Fruit fly (Drosophila melanogaster) whole organism, prepupa: ENCODE measurements around the gene NimB5.

Experiments used
- Blimp-1 ChIP-seq: fragments of 200-800 bp; sonication (Bioruptor generic); optimal IDR thresholded peaks from 3 replicates; lab custom pipeline; 2017; ENCODE audit warnings: missing biosample characterization, missing genetic modification characterization, mild to moderate bottlenecking, moderate library complexity, missing genetic modification reagents
- CG10631 ChIP-seq: fragments of 200-800 bp; sonication (Bioruptor generic); optimal IDR thresholded peaks from 2 replicates; lab custom pipeline; 2016; ENCODE audit warnings: missing biosample characterization, missing genetic modification characterization
- CG10669 ChIP-seq: fragments of 200-800 bp; sonication (Bioruptor generic); optimal IDR thresholded peaks from 3 replicates; lab custom pipeline; 2018; ENCODE audit warnings: missing biosample characterization, mild to moderate bottlenecking, missing genetic modification characterization, moderate library complexity
- CG11294 ChIP-seq: fragments of 200-800 bp; sonication (Bioruptor generic); IDR thresholded peaks from 2 replicates; pipeline ENCODE4 v1.3.6; 2022; ENCODE audit warnings: missing biosample characterization, missing genetic modification characterization
- CG11902 ChIP-seq: fragments of 200-800 bp; sonication (Bioruptor generic); optimal IDR thresholded peaks from 3 replicates; lab custom pipeline; 2016; ENCODE audit warnings: missing biosample characterization, missing genetic modification characterization
- CG16779 ChIP-seq: fragments of 200-800 bp; sonication (Bioruptor generic); optimal IDR thresholded peaks from 3 replicates; lab custom pipeline; 2017; ENCODE audit warnings: missing biosample characterization, mild to moderate bottlenecking, missing genetic modification characterization
- CG3032 ChIP-seq: fragments of 200-800 bp; optimal IDR thresholded peaks from 2 replicates; lab custom pipeline; 2019; ENCODE audit warnings: missing biosample characterization, mild to moderate bottlenecking, missing genetic modification characterization, moderate library complexity
- CG31627 ChIP-seq: fragments of 200-800 bp; sonication (Bioruptor generic); optimal IDR thresholded peaks from 3 replicates; lab custom pipeline; 2016; ENCODE audit warnings: missing biosample characterization, missing genetic modification characterization
- CG32006 ChIP-seq: fragments of 200-800 bp; sonication (Bioruptor generic); optimal IDR thresholded peaks from 3 replicates; lab custom pipeline; 2017; ENCODE audit warnings: missing biosample characterization, mild to moderate bottlenecking, missing genetic modification characterization
- CG6163 ChIP-seq: fragments of 200-800 bp; sonication (Bioruptor generic); IDR thresholded peaks from 3 replicates; pipeline ENCODE4 v1.3.6; 2022; ENCODE audit warnings: missing biosample characterization, missing genetic modification characterization
- CG6276 ChIP-seq: fragments of 200-800 bp; sonication (Bioruptor generic); optimal IDR thresholded peaks from 2 replicates; lab custom pipeline; 2017; ENCODE audit warnings: missing biosample characterization, mild to moderate bottlenecking, missing genetic modification characterization
- CG6792 ChIP-seq: fragments of 200-800 bp; sonication (Bioruptor generic); optimal IDR thresholded peaks from 3 replicates; lab custom pipeline; 2016; ENCODE audit warnings: missing biosample characterization, missing genetic modification characterization
- CG6808 ChIP-seq: fragments of 200-800 bp; sonication (Bioruptor generic); optimal IDR thresholded peaks from 3 replicates; lab custom pipeline; 2017; ENCODE audit warnings: missing biosample characterization, missing genetic modification characterization, mild to moderate bottlenecking, moderate library complexity, missing genetic modification reagents
- CG6854 ChIP-seq: fragments of 200-800 bp; sonication (Bioruptor generic); optimal IDR thresholded peaks from 2 replicates; lab custom pipeline; 2017; ENCODE audit warnings: missing biosample characterization, mild to moderate bottlenecking, missing genetic modification characterization
- CG7368 ChIP-seq: fragments of 200-800 bp; sonication (Bioruptor generic); optimal IDR thresholded peaks from 3 replicates; lab custom pipeline; 2016; ENCODE audit warnings: missing biosample characterization, missing genetic modification characterization
- CG8119 ChIP-seq: fragments of 200-800 bp; sonication (Bioruptor generic); IDR thresholded peaks from 3 replicates; pipeline ENCODE4 v1.3.6; 2022; ENCODE audit warnings: missing biosample characterization, missing genetic modification characterization
- CG8319 ChIP-seq: fragments of 200-800 bp; sonication (Bioruptor generic); optimal IDR thresholded peaks from 3 replicates; lab custom pipeline; 2016; ENCODE audit warnings: missing biosample characterization, missing genetic modification characterization
- CG8632 ChIP-seq: fragments of 200-800 bp; sonication (Bioruptor generic); optimal IDR thresholded peaks from 3 replicates; lab custom pipeline; 2016; ENCODE audit warnings: missing biosample characterization, missing genetic modification characterization
- Eip75B ChIP-seq: fragments of 200-800 bp; sonication (Bioruptor generic); optimal IDR thresholded peaks from 3 replicates; lab custom pipeline; 2016; ENCODE audit warnings: missing biosample characterization, missing genetic modification characterization
- Eip78C ChIP-seq: fragments of 200-800 bp; sonication (Bioruptor generic); peaks from one replicate; lab custom pipeline; 2016; ENCODE audit warnings: missing biosample characterization, missing genetic modification characterization
- Eip93F ChIP-seq: fragments of 200-800 bp; sonication (Bioruptor generic); optimal IDR thresholded peaks from 2 replicates; lab custom pipeline; 2016; ENCODE audit warnings: missing biosample characterization, mild to moderate bottlenecking, missing genetic modification characterization
- Ets21C ChIP-seq: fragments of 200-800 bp; sonication (Bioruptor generic); optimal IDR thresholded peaks from 3 replicates; lab custom pipeline; 2016; ENCODE audit warnings: missing biosample characterization, missing genetic modification characterization
- Ets96B ChIP-seq: fragments of 200-800 bp; optimal IDR thresholded peaks from 2 replicates; lab custom pipeline; 2019; ENCODE audit warnings: missing biosample characterization, mild to moderate bottlenecking, missing genetic modification characterization, moderate library complexity
- Hr38 ChIP-seq: sonication (Bioruptor generic); optimal IDR thresholded peaks from 2 replicates; lab custom pipeline; 2016; ENCODE audit warnings: missing biosample characterization, missing genetic modification characterization
- Hr4 ChIP-seq: fragments of 200-800 bp; sonication (Bioruptor generic); optimal IDR thresholded peaks from 3 replicates; lab custom pipeline; 2016; ENCODE audit warnings: missing biosample characterization, missing genetic modification characterization
- Lpt ChIP-seq: fragments of 200-800 bp; sonication (Bioruptor generic); optimal IDR thresholded peaks from 3 replicates; lab custom pipeline; 2016; ENCODE audit warnings: missing biosample characterization, missing genetic modification characterization
- Met ChIP-seq: fragments of 200-800 bp; sonication (Bioruptor generic); optimal IDR thresholded peaks from 3 replicates; lab custom pipeline; 2016; ENCODE audit warnings: missing biosample characterization, missing genetic modification characterization
- Smox ChIP-seq: fragments of 200-800 bp; sonication (Bioruptor generic); optimal IDR thresholded peaks from 3 replicates; lab custom pipeline; 2016; ENCODE audit warnings: missing biosample characterization, missing genetic modification characterization
- Sox102F ChIP-seq: fragments of 200-800 bp; sonication (Bioruptor generic); optimal IDR thresholded peaks from 2 replicates; lab custom pipeline; 2016; ENCODE audit warnings: missing biosample characterization, mild to moderate bottlenecking, missing genetic modification characterization
- Sox15 ChIP-seq: fragments of 200-800 bp; sonication (Bioruptor generic); optimal IDR thresholded peaks from 3 replicates; lab custom pipeline; 2016; ENCODE audit warnings: missing biosample characterization, missing genetic modification characterization
- achi ChIP-seq: fragments of 200-800 bp; sonication (Bioruptor generic); optimal IDR thresholded peaks from 3 replicates; lab custom pipeline; 2016; ENCODE audit warnings: missing biosample characterization, missing genetic modification characterization
- dac ChIP-seq: fragments of 200-800 bp; sonication (Bioruptor generic); optimal IDR thresholded peaks from 2 replicates; lab custom pipeline; 2017; ENCODE audit warnings: missing biosample characterization, mild to moderate bottlenecking, missing genetic modification characterization
- dsx ChIP-seq: fragments of 200-800 bp; optimal IDR thresholded peaks from 3 replicates; lab custom pipeline; 2019; ENCODE audit warnings: missing biosample characterization, mild to moderate bottlenecking, missing genetic modification characterization, moderate library complexity; ENCODE audit not compliant: poor library complexity, severe bottlenecking
- eg ChIP-seq: fragments of 200-800 bp; sonication (Bioruptor generic); IDR thresholded peaks from 3 replicates; pipeline ENCODE4 v1.3.6; 2022; ENCODE audit warnings: missing biosample characterization, missing genetic modification characterization
- esn ChIP-seq: fragments of 200-800 bp; sonication (Bioruptor generic); optimal IDR thresholded peaks from 2 replicates; lab custom pipeline; 2016; ENCODE audit warnings: missing biosample characterization, mild to moderate bottlenecking, missing genetic modification characterization, moderate library complexity
- fd59A ChIP-seq: fragments of 200-800 bp; sonication (Bioruptor generic); optimal IDR thresholded peaks from 2 replicates; lab custom pipeline; 2017; ENCODE audit warnings: missing biosample characterization, mild to moderate bottlenecking, missing genetic modification characterization, missing genetic modification reagents
- net ChIP-seq: fragments of 200-800 bp; sonication (Bioruptor generic); optimal IDR thresholded peaks from 3 replicates; lab custom pipeline; 2016; ENCODE audit warnings: missing biosample characterization, missing genetic modification characterization
- pdm3 ChIP-seq: fragments of 200-800 bp; sonication (Bioruptor generic); optimal IDR thresholded peaks from 3 replicates; lab custom pipeline; 2016; ENCODE audit warnings: missing biosample characterization, missing genetic modification characterization
- salr ChIP-seq, 2 experiments: fragments of 200-800 bp; sonication (Bioruptor generic); optimal IDR thresholded peaks; 3 replicates each; lab custom pipeline; 2016 to 2018; ENCODE audit warnings: missing biosample characterization in 2 of 2, missing genetic modification characterization in 2 of 2, mild to moderate bottlenecking in 1 of 2
- ss ChIP-seq, 2 experiments: fragments of 200-800 bp; sonication (Bioruptor generic); optimal IDR thresholded peaks; 2 replicates in 1 of 2; 3 replicates in 1 of 2; lab custom pipeline; 2017 to 2018; ENCODE audit warnings: mild to moderate bottlenecking in 2 of 2, missing biosample characterization in 2 of 2, missing genetic modification characterization in 2 of 2, moderate library complexity in 1 of 2
- svp ChIP-seq: fragments of 200-800 bp; sonication (Bioruptor generic); peaks from one replicate; lab custom pipeline; 2016; ENCODE audit warnings: missing biosample characterization, missing genetic modification characterization
- vri ChIP-seq: fragments of 200-800 bp; sonication (Bioruptor generic); optimal IDR thresholded peaks from 3 replicates; lab custom pipeline; 2016; ENCODE audit warnings: missing biosample characterization, mild to moderate bottlenecking, missing genetic modification characterization

The NimB5 gene

dm6 chr2L:13969876-13970275 lies at the start of gene NimB5, which contains the start of gene NimB4:
Gene NimB5 (plus strand): TSS chr2L:13970177.
Gene NimB4 (minus strand): TSS chr2L:13969976.
- TF ChIP-seq fd59A (GFP tag; lab: Kevin White, UChicago) (no peak), Hr4 (no peak), svp (GFP tag; lab: Kevin White, UChicago) (peak; percentile 64), Hr38 (GFP tag; lab: Kevin White, UChicago) (no peak)

dm6 chr2L:13923453-13923852 lies 46.5 kb upstream of the NimB5 start, which contains the start of gene Vajk1:
Gene Vajk1 (minus strand): TSS chr2L:13923553.
- TF ChIP-seq svp (GFP tag; lab: Kevin White, UChicago) (no peak), CG31627 (GFP tag; lab: Kevin White, UChicago) (no peak), net (GFP tag; lab: Kevin White, UChicago) (no peak), eg (peak; percentile 31; the same call in 1 of the 3 replicates)

- TF ChIP-seq dac (GFP tag; lab: Kevin White, UChicago) (no peak), ss (GFP tag; optimal IDR thresholded peaks at IDR 0.05; lab: Kevin White, UChicago) (no peak), CG6276 (GFP tag; lab: Kevin White, UChicago) (peak; percentile 33), CG32006 (GFP tag; lab: Kevin White, UChicago) (peak; percentile 35), Smox (no peak), CG6808 (GFP tag; lab: Kevin White, UChicago) (no peak), Met (GFP tag; lab: Kevin White, UChicago) (no peak), CG3032 (no peak), CG8632 (no peak), CG11902 (GFP tag; lab: Kevin White, UChicago) (no peak), CG6163 (no peak), Ets21C (no peak), Ets96B (tag; lab: Kevin White, UChicago) (no peak), Hr4 (no peak), Sox102F (no peak), CG8319 (GFP tag; lab: Kevin White, UChicago) (no peak), CG6792 (no peak), achi (GFP tag; lab: Kevin White, UChicago) (no peak), dsx (GFP tag; lab: Kevin White, UChicago) (no peak), CG10669 (GFP tag; lab: Kevin White, UChicago) (no peak), Eip93F (GFP tag; lab: Kevin White, UChicago) (no peak), svp (GFP tag; lab: Kevin White, UChicago) (peak; percentile 56), CG11294 (GFP tag; lab: Robert Waterston, UW) (no peak), pdm3 (GFP tag; lab: Kevin White, UChicago) (peak; percentile 26), vri (GFP tag; lab: Kevin White, UChicago) (no peak), CG6854 (GFP tag; lab: Kevin White, UChicago) (no peak), CG7368 (GFP tag; lab: Kevin White, UChicago) (no peak), Lpt (GFP tag; lab: Kevin White, UChicago) (no peak), fd59A (GFP tag; lab: Kevin White, UChicago) (no peak), CG10631 (GFP tag; lab: Kevin White, UChicago) (no peak), Blimp-1 (GFP tag; lab: Kevin White, UChicago) (no peak), CG16779 (no peak), Sox15 (GFP tag; lab: Kevin White, UChicago) (no peak), Eip75B (no peak), Eip78C (peak; percentile 58), salr (GFP tag; optimal IDR thresholded peaks at IDR 0.05; lab: Kevin White, UChicago) (no peak), esn (no peak), Hr38 (GFP tag; lab: Kevin White, UChicago) (no peak), net (GFP tag; lab: Kevin White, UChicago) (no peak), CG8119 (GFP tag; lab: Robert Waterston, UW) (no peak)
These were observed 46.0 kb upstream of the NimB5 start for dm6 chr2L:13923984-13924383.
